Fruit fly (Drosophila melanogaster) whole organism, adult: ENCODE data around the gene CG10970.

Source experiments
- CG12768 ChIP-seq: fragments of 200-800 bp; sonication (Bioruptor generic); optimal IDR thresholded peaks from 2 replicates; lab custom pipeline; 2017; ENCODE audit warnings: missing biosample characterization, missing genetic modification characterization, mild to moderate bottlenecking, moderate library complexity, missing genetic modification reagents
- CG33017 ChIP-seq: fragments of 200-800 bp; sonication (Bioruptor generic); optimal IDR thresholded peaks from 2 replicates; lab custom pipeline; 2018; ENCODE audit warnings: missing biosample characterization, mild to moderate bottlenecking, missing genetic modification characterization, moderate library complexity
- CG7045 ChIP-seq: fragments of 200-800 bp; sonication (Bioruptor generic); optimal IDR thresholded peaks from 2 replicates; lab custom pipeline; 2017; ENCODE audit warnings: missing biosample characterization, mild to moderate bottlenecking, missing genetic modification characterization
- Clk ChIP-seq: fragments of 200-800 bp; sonication (Bioruptor generic); optimal IDR thresholded peaks from 2 replicates; lab custom pipeline; 2017; ENCODE audit warnings: missing biosample characterization, missing genetic modification characterization
- Hr96 ChIP-seq: fragments of 200-800 bp; sonication (Bioruptor generic); optimal IDR thresholded peaks from 2 replicates; lab custom pipeline; 2016; ENCODE audit warnings: missing biosample characterization, missing genetic modification characterization
- bab1 ChIP-seq: fragments of 200-800 bp; sonication (Bioruptor generic); optimal IDR thresholded peaks from 3 replicates; lab custom pipeline; 2019; ENCODE audit warnings: missing biosample characterization, mild to moderate bottlenecking, missing genetic modification characterization, moderate library complexity
- cic ChIP-seq: fragments of 200-800 bp; sonication (Bioruptor generic); optimal IDR thresholded peaks from 2 replicates; lab custom pipeline; 2017; ENCODE audit warnings: missing biosample characterization, mild to moderate bottlenecking, missing genetic modification characterization, moderate library complexity
- kay ChIP-seq: fragments of 200-800 bp; sonication (Bioruptor generic); peaks from one replicate; lab custom pipeline; 2016; ENCODE audit warnings: missing biosample characterization, missing genetic modification characterization, borderline replicate concordance
- pad ChIP-seq: fragments of 200-800 bp; sonication (Bioruptor generic); optimal IDR thresholded peaks from 3 replicates; lab custom pipeline; 2017; ENCODE audit warnings: missing biosample characterization, missing genetic modification characterization, mild to moderate bottlenecking, moderate library complexity, missing genetic modification reagents

DNA sequence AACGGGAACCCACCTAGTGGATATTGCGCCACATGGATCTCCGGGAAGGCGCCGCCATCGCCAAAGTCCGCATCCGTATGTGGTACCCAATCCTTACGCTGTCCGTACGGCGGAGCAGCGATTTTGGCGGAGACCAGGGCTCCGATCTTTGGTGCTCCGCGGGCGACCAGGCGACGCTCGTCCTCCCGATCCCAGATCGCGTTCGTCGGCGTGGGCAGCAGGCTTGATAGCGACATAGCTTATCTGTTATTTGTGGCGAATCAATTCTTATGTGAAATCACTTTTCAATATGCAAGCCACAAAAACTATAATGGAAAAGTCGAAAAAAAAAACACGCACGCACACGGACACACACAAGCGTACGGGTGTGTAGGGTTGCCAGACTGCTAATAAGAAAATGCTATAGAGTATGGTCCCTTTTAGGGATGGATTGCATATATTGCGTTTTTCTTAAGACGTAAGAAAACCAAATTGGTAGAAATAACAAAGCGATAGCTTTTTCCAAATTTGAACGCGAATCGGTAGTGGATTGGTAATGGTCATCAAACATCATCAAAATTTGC lies 35.1 kb upstream of the CG10970 start, which contains the start of gene Bx42:
- no peak for TF ChIP-seq CG7045 (GFP tag; lab: Kevin White, UChicago)
- no peak for TF ChIP-seq kay (GFP tag; lab: Kevin White, UChicago)
- no peak for TF ChIP-seq cic (GFP tag; lab: Kevin White, UChicago)
- no peak for TF ChIP-seq Hr96 (GFP tag; lab: Kevin White, UChicago)
- no peak for TF ChIP-seq CG12768
- TF ChIP-seq CG33017 (tag; lab: Kevin White, UChicago) = no peak
- TF ChIP-seq Clk (GFP tag; lab: Kevin White, UChicago) = no peak
- peak; percentile 3 for TF ChIP-seq bab1 (GFP tag; lab: Kevin White, UChicago)
- TF ChIP-seq pad (GFP tag; lab: Kevin White, UChicago) = no peak
